Fruit fly (Drosophila melanogaster): Measurements from ENCODE around the gene CG32687.

The CG32687 gene

DNA sequence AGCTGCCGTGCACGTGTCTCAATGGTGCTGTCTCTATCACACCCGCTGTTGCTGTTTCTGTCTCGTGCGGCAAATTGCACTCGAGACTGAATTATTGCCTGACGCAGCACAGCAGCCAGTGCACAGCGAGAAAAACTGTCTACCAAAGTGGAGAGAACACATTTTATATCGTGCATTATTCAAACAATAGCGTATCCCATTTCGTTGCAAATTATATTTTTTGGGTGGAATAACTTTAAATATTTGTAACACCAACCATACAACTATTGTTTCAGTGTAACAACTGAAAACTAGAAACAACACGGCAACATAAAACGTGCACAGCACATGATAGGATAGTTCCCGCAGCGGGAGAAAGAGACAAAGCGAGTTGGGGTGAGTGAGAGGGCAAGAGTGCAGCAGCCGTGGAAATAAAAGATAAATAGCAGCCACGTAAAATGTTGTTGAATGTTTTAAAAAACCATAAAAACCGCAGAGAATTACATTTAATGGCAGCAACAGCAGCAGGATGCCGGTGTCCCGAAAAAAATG is 28.4 kb upstream of the CG32687 start (continued):
- TF ChIP-seq zen (tag; optimal IDR thresholded peaks at IDR 0.05) (peak; percentile 96), CG30431 (GFP tag; optimal IDR thresholded peaks at IDR 0.05) (peak; percentile 37), CG10979 (tag; optimal IDR thresholded peaks at IDR 0.05) (peak; percentile 79), CoRest (tag; optimal IDR thresholded peaks at IDR 0.05) (peak; percentile 39), NfI (GFP tag; optimal IDR thresholded peaks at IDR 0.05) (no peak), abd-A (tag; optimal IDR thresholded peaks at IDR 0.05) (no peak), B-H1 (GFP tag; IDR thresholded peaks at IDR 0.05) (peak; percentile 35; the same call in 1 of the 3 replicates), CG13775 (GFP tag; optimal IDR thresholded peaks at IDR 0.05) (peak; percentile 12), CG11093 (GFP tag; IDR thresholded peaks at IDR 0.05) (no peak), CG8388 (GFP tag; optimal IDR thresholded peaks at IDR 0.05) (peak; percentile 19), Sox100B (GFP tag; optimal IDR thresholded peaks at IDR 0.05) (peak; percentile 21), CG34224 (GFP tag; IDR thresholded peaks at IDR 0.05; ENCODE audit: partially characterized antibody) (no peak), Xbp1 (GFP tag; optimal IDR thresholded peaks at IDR 0.05) (peak; percentile 30), Atf6 (GFP tag; IDR thresholded peaks at IDR 0.05) (no peak), Hey (tag; optimal IDR thresholded peaks at IDR 0.05) (peak; percentile 33), ro (GFP tag; IDR thresholded peaks at IDR 0.05) (no peak), chif (GFP tag; optimal IDR thresholded peaks at IDR 0.05) (peak; percentile 47 to 70), sqz (GFP tag; optimal IDR thresholded peaks at IDR 0.05) (peak; percentile 9), inv (GFP tag; IDR thresholded peaks at IDR 0.05; ENCODE audit: partially characterized antibody) (no peak), ci (GFP tag; IDR thresholded peaks at IDR 0.05) (peak; percentile 75), bsh (GFP tag; optimal IDR thresholded peaks at IDR 0.05) (peak in 1 of 2 experiments; percentile 62), knrl (GFP tag; IDR thresholded peaks at IDR 0.05; ENCODE audit: partially characterized antibody) (no peak), br (optimal IDR thresholded peaks at IDR 0.05) (no peak), CG5180 (GFP tag; optimal IDR thresholded peaks at IDR 0.05) (peak; percentile 5), Camta (GFP tag; optimal IDR thresholded peaks at IDR 0.05) (peak; percentile 49), vvl (GFP tag; IDR thresholded peaks at IDR 0.05) (peak; percentile 84), CG4820 (GFP tag; optimal IDR thresholded peaks at IDR 0.05) (peak; percentile 65), CG31388 (GFP tag; optimal IDR thresholded peaks at IDR 0.05) (no peak), Rfx (GFP tag; IDR thresholded peaks at IDR 0.05) (no peak), CG4617 (GFP tag; optimal IDR thresholded peaks at IDR 0.05; ENCODE audit: borderline replicate concordance) (no peak), p53 (GFP tag; optimal IDR thresholded peaks at IDR 0.05) (no peak), Mes4 (GFP tag; optimal IDR thresholded peaks at IDR 0.05) (peak; percentile 14), usp (GFP tag; optimal IDR thresholded peaks at IDR 0.05) (no peak), Hr51 (GFP tag; optimal IDR thresholded peaks at IDR 0.05) (peak in 1 of 2 experiments; percentile 17), luna (GFP tag; optimal IDR thresholded peaks at IDR 0.05) (no peak), CG2202 (tag; optimal IDR thresholded peaks at IDR 0.05) (peak; percentile 51), fu2 (GFP tag; optimal IDR thresholded peaks at IDR 0.05) (no peak), CG17802 (tag; optimal IDR thresholded peaks at IDR 0.05) (no peak), Sox102F (GFP tag; optimal IDR thresholded peaks at IDR 0.05) (peak; percentile 41), Abd-B (GFP tag; optimal IDR thresholded peaks at IDR 0.05) (peak; percentile 68), CG10209 (GFP tag; optimal IDR thresholded peaks at IDR 0.05) (peak; percentile 51), D (optimal IDR thresholded peaks at IDR 0.05) (no peak), D (GFP tag; optimal IDR thresholded peaks at IDR 0.05) (peak; percentile 54), dan (GFP tag; IDR thresholded peaks at IDR 0.05) (peak; percentile 74), kni (GFP tag; optimal IDR thresholded peaks at IDR 0.05) (no peak), CG9797 (GFP tag; optimal IDR thresholded peaks at IDR 0.05) (no peak), CG11398 (GFP tag; optimal IDR thresholded peaks at IDR 0.05) (no peak), jing (GFP tag; optimal IDR thresholded peaks at IDR 0.05) (peak; percentile 17), CG1602 (GFP tag; optimal IDR thresholded peaks at IDR 0.05) (peak; percentile 40), gsb-n (tag; optimal IDR thresholded peaks at IDR 0.05) (peak; percentile 4)
